Fruit fly (Drosophila melanogaster) whole organism, wandering third instar larva: Measurements from ENCODE around the gene ATPsyngamma.
A peak's percentile ranks its signal among the peaks of the same experiment; 100 is the strongest.

ENCODE experiments used
- Abd-B ChIP-seq: fragments of >200 bp; optimal IDR thresholded peaks from 2 replicates; lab custom pipeline; 2017; ENCODE audit warnings: missing biosample characterization, missing genetic modification characterization
- CG32264 ChIP-seq: fragments of 200-800 bp; sonication (Bioruptor generic); optimal IDR thresholded peaks from 2 replicates; lab custom pipeline; 2016; ENCODE audit warnings: missing biosample characterization, missing genetic modification characterization
- CG9705 ChIP-seq: fragments of 200-800 bp; sonication (Bioruptor generic); optimal IDR thresholded peaks from 2 replicates; lab custom pipeline; 2018; ENCODE audit warnings: missing biosample characterization, mild to moderate bottlenecking, missing genetic modification characterization
- CrebA ChIP-seq: fragments of 200-800 bp; sonication (Bioruptor generic); optimal IDR thresholded peaks from 2 replicates; lab custom pipeline; 2016; ENCODE audit warnings: missing biosample characterization, mild to moderate bottlenecking, missing genetic modification characterization, borderline replicate concordance
- Dif ChIP-seq: fragments of 200-275, 200-300 bp; sonication (Bioruptor generic); optimal IDR thresholded peaks from 2 replicates; lab custom pipeline; 2018; ENCODE audit warnings: missing biosample characterization, missing genetic modification characterization; ENCODE audit not compliant: partially characterized antibody
- GATAd ChIP-seq: sonication (Bioruptor generic); optimal IDR thresholded peaks from 2 replicates; lab custom pipeline; 2016; ENCODE audit warnings: missing biosample characterization, missing genetic modification characterization
- HLH106 ChIP-seq: fragments of 200-800 bp; optimal IDR thresholded peaks from 3 replicates; lab custom pipeline; 2019; ENCODE audit warnings: missing biosample characterization, mild to moderate bottlenecking, missing genetic modification characterization, moderate library complexity
- Hnf4 ChIP-seq: fragments of 200-800 bp; sonication (Bioruptor generic); optimal IDR thresholded peaks from 2 replicates; lab custom pipeline; 2016; ENCODE audit warnings: missing biosample characterization, mild to moderate bottlenecking, missing genetic modification characterization
- Hr78 ChIP-seq: fragments of >200 bp; optimal IDR thresholded peaks from 2 replicates; lab custom pipeline; 2017; ENCODE audit warnings: missing biosample characterization, missing genetic modification characterization
- Hr83 ChIP-seq: fragments of 200-300 bp; sonication (Bioruptor generic); optimal IDR thresholded peaks from 2 replicates; lab custom pipeline; 2016; ENCODE audit warnings: missing biosample characterization, mild to moderate bottlenecking, missing genetic modification characterization, moderate library complexity; ENCODE audit not compliant: poor library complexity, severe bottlenecking
- Jra ChIP-seq: sonication (Bioruptor generic); optimal IDR thresholded peaks from 2 replicates; lab custom pipeline; 2016; ENCODE audit warnings: missing biosample characterization, missing genetic modification characterization
- Mio ChIP-seq: sonication (Bioruptor generic); optimal IDR thresholded peaks from 2 replicates; lab custom pipeline; 2016; ENCODE audit warnings: missing biosample characterization, missing genetic modification characterization
- Myc ChIP-seq: fragments of >200 bp; optimal IDR thresholded peaks from 2 replicates; lab custom pipeline; 2017
- N ChIP-seq: fragments of >200 bp; optimal IDR thresholded peaks from 2 replicates; lab custom pipeline; 2018; ENCODE audit warnings: missing biosample characterization, missing external identifiers, missing genetic modification characterization
- OdsH ChIP-seq: fragments of 200-800 bp; sonication (Bioruptor generic); optimal IDR thresholded peaks from 2 replicates; lab custom pipeline; 2016; ENCODE audit warnings: missing biosample characterization, mild to moderate bottlenecking, missing genetic modification characterization
- Rel ChIP-seq, 2 experiments: fragments of 200-800 bp; sonication (Bioruptor generic) in 1 of 2; optimal IDR thresholded peaks; 2 replicates in 1 of 2; 3 replicates in 1 of 2; lab custom pipeline; 2016 to 2019; ENCODE audit warnings: mild to moderate bottlenecking in 2 of 2, missing biosample characterization in 2 of 2, missing genetic modification characterization in 2 of 2, moderate library complexity in 1 of 2
- Sp1 ChIP-seq: fragments of 200-800 bp; sonication (Bioruptor generic); optimal IDR thresholded peaks from 3 replicates; lab custom pipeline; 2019; ENCODE audit warnings: missing biosample characterization, mild to moderate bottlenecking, missing genetic modification characterization, moderate library complexity
- Vsx2 ChIP-seq: fragments of 200-300, 225-300 bp; sonication (Bioruptor generic); optimal IDR thresholded peaks from 2 replicates; lab custom pipeline; 2018; ENCODE audit warnings: missing biosample characterization, missing genetic modification characterization; ENCODE audit not compliant: partially characterized antibody
- br ChIP-seq: fragments of 200-800 bp; sonication (Bioruptor generic); optimal IDR thresholded peaks from 2 replicates; lab custom pipeline; 2016; ENCODE audit warnings: missing biosample characterization, missing genetic modification characterization
- dl ChIP-seq, 2 experiments: fragments of 175-275, 200-275 bp in 1 of 2; fragments of 200-275 bp in 1 of 2; sonication (Bioruptor generic); optimal IDR thresholded peaks; lab custom pipeline; 2018; ENCODE audit warnings: mild to moderate bottlenecking in 2 of 2, missing biosample characterization in 2 of 2, missing genetic modification characterization in 2 of 2, moderate library complexity in 2 of 2; ENCODE audit not compliant: partially characterized antibody in 2 of 2, insufficient read depth in 1 of 2
- dmrt93B ChIP-seq: fragments of 200-800 bp; sonication (Bioruptor generic); optimal IDR thresholded peaks from 2 replicates; lab custom pipeline; 2018; ENCODE audit warnings: missing biosample characterization, mild to moderate bottlenecking, missing genetic modification characterization
- dsf ChIP-seq: sonication (Bioruptor generic); optimal IDR thresholded peaks from 2 replicates; lab custom pipeline; 2016; ENCODE audit warnings: missing biosample characterization, missing genetic modification characterization, borderline replicate concordance
- ey ChIP-seq: fragments of 200-800 bp; sonication (Bioruptor generic); optimal IDR thresholded peaks from 2 replicates; lab custom pipeline; 2016; ENCODE audit warnings: missing biosample characterization, missing genetic modification characterization
- foxo ChIP-seq, 2 experiments: fragments of 200-800 bp; sonication (Bioruptor generic); optimal IDR thresholded peaks; 2 replicates in 1 of 2; 3 replicates in 1 of 2; lab custom pipeline; 2016 to 2017; ENCODE audit warnings: missing biosample characterization in 2 of 2, missing genetic modification characterization in 2 of 2
- fru ChIP-seq: fragments of 200-800 bp; sonication (Bioruptor generic); optimal IDR thresholded peaks from 3 replicates; lab custom pipeline; 2016; ENCODE audit warnings: missing biosample characterization, mild to moderate bottlenecking, missing genetic modification characterization
- h ChIP-seq: fragments of 200-800 bp; sonication (Bioruptor generic); optimal IDR thresholded peaks from 3 replicates; lab custom pipeline; 2016; ENCODE audit warnings: missing biosample characterization, mild to moderate bottlenecking, missing genetic modification characterization
- jim ChIP-seq: fragments of 175-275, 200-325 bp; sonication (Bioruptor generic); optimal IDR thresholded peaks from 2 replicates; lab custom pipeline; 2016; ENCODE audit warnings: missing biosample characterization, mild to moderate bottlenecking, missing genetic modification characterization
- lola ChIP-seq: fragments of >200 bp; optimal IDR thresholded peaks from 2 replicates; lab custom pipeline; 2017; ENCODE audit warnings: missing biosample characterization, missing genetic modification characterization
- pan ChIP-seq: fragments of >200 bp; optimal IDR thresholded peaks from 2 replicates; lab custom pipeline; 2017
- psq ChIP-seq: fragments of 200-800 bp; sonication (Bioruptor generic); optimal IDR thresholded peaks from 3 replicates; lab custom pipeline; 2017; ENCODE audit warnings: missing biosample characterization, mild to moderate bottlenecking, missing genetic modification characterization, moderate library complexity
- rgr ChIP-seq: fragments of 200-800 bp; sonication (Bioruptor generic); optimal IDR thresholded peaks from 3 replicates; lab custom pipeline; 2016; ENCODE audit warnings: missing biosample characterization, mild to moderate bottlenecking, missing genetic modification characterization
- sage ChIP-seq: fragments of 200-800 bp; sonication (Bioruptor generic); optimal IDR thresholded peaks from 2 replicates; lab custom pipeline; 2016; ENCODE audit warnings: missing biosample characterization, mild to moderate bottlenecking, missing genetic modification characterization
- sv ChIP-seq: fragments of 200-800 bp; sonication (Bioruptor generic); optimal IDR thresholded peaks from 3 replicates; lab custom pipeline; 2016; ENCODE audit warnings: missing biosample characterization, missing genetic modification characterization
- tai ChIP-seq: sonication (Bioruptor generic); optimal IDR thresholded peaks from 2 replicates; lab custom pipeline; 2016; ENCODE audit warnings: missing biosample characterization, missing genetic modification characterization
- usp ChIP-seq: fragments of >200 bp; optimal IDR thresholded peaks from 2 replicates; lab custom pipeline; 2017; ENCODE audit warnings: missing biosample characterization, missing genetic modification characterization
- woc ChIP-seq: sonication (Bioruptor generic); optimal IDR thresholded peaks from 2 replicates; lab custom pipeline; 2016; ENCODE audit warnings: missing biosample characterization, mild to moderate bottlenecking, missing genetic modification characterization

ATPsyngamma gene

dm6 chr3R:29748591-29749303, at the start of gene ATPsyngamma, which contains the start of gene yata:
TSS of gene ATPsyngamma (minus strand) at chr3R:29749163.
TSS of gene yata (plus strand) at chr3R:29749219.
- no peak for TF ChIP-seq dsf (GFP tag; lab: Kevin White, UChicago)
- TF ChIP-seq Dif (GFP tag; lab: Kevin White, UChicago) = no peak
- TF ChIP-seq pan (lab: Kevin White, UChicago) = no peak
- TF ChIP-seq sage (GFP tag; lab: Kevin White, UChicago) = no peak
- no peak for TF ChIP-seq Vsx2 (GFP tag; lab: Kevin White, UChicago)
- no peak for TF ChIP-seq Rel (GFP tag; optimal IDR thresholded peaks at IDR 0.05; lab: Kevin White, UChicago)
- TF ChIP-seq Rel (tag; optimal IDR thresholded peaks at IDR 0.05; lab: Kevin White, UChicago) = peak; percentile 76
- no peak for TF ChIP-seq Hr83 (GFP tag; lab: Kevin White, UChicago)
- TF ChIP-seq Myc (lab: Kevin White, UChicago) = peak; percentile 30
- TF ChIP-seq foxo (GFP tag; optimal IDR thresholded peaks at IDR 0.05; lab: Kevin White, UChicago) = no peak
- TF ChIP-seq br (GFP tag; lab: Kevin White, UChicago) = no peak
- no peak for TF ChIP-seq N
- TF ChIP-seq HLH106 (tag; lab: Kevin White, UChicago) = peak; percentile 61
- no peak for TF ChIP-seq Hr78 (GFP tag; lab: Kevin White, UChicago)
- peak; percentile 39 for TF ChIP-seq rgr (GFP tag; lab: Kevin White, UChicago)
- no peak for TF ChIP-seq fru (GFP tag; lab: Kevin White, UChicago)
- TF ChIP-seq tai (GFP tag; lab: Kevin White, UChicago) = no peak
- peak; percentile 38 for TF ChIP-seq Sp1 (GFP tag; lab: Kevin White, UChicago)
- TF ChIP-seq woc = no peak
- TF ChIP-seq usp = no peak
- no peak for TF ChIP-seq Hnf4 (GFP tag; lab: Kevin White, UChicago)
- TF ChIP-seq h (GFP tag; lab: Kevin White, UChicago) = no peak
- no peak for TF ChIP-seq lola (GFP tag; lab: Kevin White, UChicago)
- no peak for TF ChIP-seq dmrt93B
- TF ChIP-seq GATAd = no peak
- TF ChIP-seq CG9705 = peak; percentile 10
- peak; percentile 35 for TF ChIP-seq psq (GFP tag; lab: Kevin White, UChicago)

- TF ChIP-seq CG9705 (no peak), Vsx2 (GFP tag; lab: Kevin White, UChicago) (no peak), OdsH (GFP tag; lab: Kevin White, UChicago) (no peak), dl (GFP tag; optimal IDR thresholded peaks at IDR 0.05; lab: Kevin White, UChicago; ENCODE audit: insufficient read depth in 1 of 2, partially characterized antibody in 2 of 2) (no peak), Hr78 (GFP tag; lab: Kevin White, UChicago) (no peak), woc (no peak), HLH106 (tag; lab: Kevin White, UChicago) (no peak), GATAd (no peak), Hr83 (GFP tag; lab: Kevin White, UChicago) (no peak), N (no peak), dmrt93B (no peak), Sp1 (GFP tag; lab: Kevin White, UChicago) (no peak), tai (GFP tag; lab: Kevin White, UChicago) (no peak), CrebA (GFP tag; lab: Kevin White, UChicago) (no peak), Hnf4 (GFP tag; lab: Kevin White, UChicago) (no peak), Jra (GFP tag; lab: Kevin White, UChicago) (no peak), rgr (GFP tag; lab: Kevin White, UChicago) (no peak), lola (GFP tag; lab: Kevin White, UChicago) (no peak), br (GFP tag; lab: Kevin White, UChicago) (no peak)
These were observed 48.2 kb upstream of the ATPsyngamma start for dm6 chr3R:29797183-29797582.

dm6 chr3R:29794161-29794882, 45.4 kb upstream of the ATPsyngamma start, which contains the start of gene sro:
TSS of gene sro (plus strand) at chr3R:29794597.
- TF ChIP-seq sage (GFP tag; lab: Kevin White, UChicago) = peak; percentile 7
- no peak for TF ChIP-seq Rel (GFP tag; optimal IDR thresholded peaks at IDR 0.05; lab: Kevin White, UChicago)
- TF ChIP-seq Rel (tag; optimal IDR thresholded peaks at IDR 0.05; lab: Kevin White, UChicago) = peak; percentile 9
- TF ChIP-seq CrebA (GFP tag; lab: Kevin White, UChicago) = no peak
- peak; percentile 45 for TF ChIP-seq rgr (GFP tag; lab: Kevin White, UChicago)
- no peak for TF ChIP-seq Myc (lab: Kevin White, UChicago)
- TF ChIP-seq jim (GFP tag; lab: Kevin White, UChicago) = no peak
- no peak for TF ChIP-seq sv (GFP tag; lab: Kevin White, UChicago)
- TF ChIP-seq pan (lab: Kevin White, UChicago) = no peak
- no peak for TF ChIP-seq N
- no peak for TF ChIP-seq CG32264 (GFP tag; lab: Kevin White, UChicago)
- TF ChIP-seq CG9705 = no peak
- no peak for TF ChIP-seq lola (GFP tag; lab: Kevin White, UChicago)
- TF ChIP-seq psq (GFP tag; lab: Kevin White, UChicago) = peak; percentile 10
- TF ChIP-seq dl (GFP tag; optimal IDR thresholded peaks at IDR 0.05; lab: Kevin White, UChicago; ENCODE audit: insufficient read depth in 1 of 2, partially characterized antibody in 2 of 2) = no peak
- peak; percentile 11 for TF ChIP-seq ey (GFP tag; lab: Kevin White, UChicago)
- peak; percentile 9 for TF ChIP-seq woc
- TF ChIP-seq h (GFP tag; lab: Kevin White, UChicago) = peak; percentile 27
- TF ChIP-seq OdsH (GFP tag; lab: Kevin White, UChicago) = peak; percentile 5
- TF ChIP-seq Sp1 (GFP tag; lab: Kevin White, UChicago) = no peak
- no peak for TF ChIP-seq dsf (GFP tag; lab: Kevin White, UChicago)
- TF ChIP-seq Mio (GFP tag; lab: Kevin White, UChicago) = no peak
- TF ChIP-seq fru (GFP tag; lab: Kevin White, UChicago) = peak; percentile 61
- peak; percentile 10 for TF ChIP-seq HLH106 (tag; lab: Kevin White, UChicago)
- no peak for TF ChIP-seq usp
- no peak for TF ChIP-seq Hr78 (GFP tag; lab: Kevin White, UChicago)
- no peak for TF ChIP-seq Jra (GFP tag; lab: Kevin White, UChicago)
- no peak for TF ChIP-seq GATAd
- TF ChIP-seq Hr83 (GFP tag; lab: Kevin White, UChicago) = no peak
- TF ChIP-seq tai (GFP tag; lab: Kevin White, UChicago) = no peak
- TF ChIP-seq Abd-B (GFP tag; lab: Kevin White, UChicago) = no peak
